Worm (Caenorhabditis elegans): ENCODE results near the gene dct-7.

The dct-7 gene

DNA sequence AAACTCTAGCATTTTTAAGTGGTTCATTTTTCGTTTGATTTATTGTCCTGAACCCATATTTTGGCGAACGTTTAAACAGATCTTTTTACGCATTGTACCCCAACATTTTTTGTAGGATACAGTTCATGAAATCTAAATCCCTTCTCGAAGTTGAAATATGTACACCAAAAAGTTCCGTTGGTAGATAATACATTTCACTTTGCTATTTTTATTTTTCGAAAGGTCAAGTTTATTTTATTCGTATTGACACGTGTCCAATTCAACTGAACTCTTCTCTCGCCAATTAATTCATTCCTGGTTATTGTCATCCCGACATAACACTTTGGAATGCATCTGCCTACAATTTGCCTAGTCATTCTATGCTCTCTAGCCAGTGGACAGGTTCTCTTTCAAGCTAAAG is 19.4 kb downstream of the dct-7 start, which contains the start of gene F36A4.2:
Gene F36A4.2, plus strand, starts transcription at position 301 of the 400 bp plus-strand sequence.
- TF ChIP-seq ztf-11 (tag; optimal IDR thresholded peaks at IDR 0.05): no peak
- no peak for TF ChIP-seq F10B5.3 (tag; optimal IDR thresholded peaks at IDR 0.05)
- no peak for TF ChIP-seq nhr-237 (tag; optimal IDR thresholded peaks at IDR 0.05)
- no peak for TF ChIP-seq ztf-7 (tag; optimal IDR thresholded peaks at IDR 0.05)
- TF ChIP-seq lin-29 (GFP tag; IDR thresholded peaks at IDR 0.05): no peak
- no peak for TF ChIP-seq mdt-29 (GFP tag; IDR thresholded peaks at IDR 0.05)
- TF ChIP-seq mes-2 (tag; optimal IDR thresholded peaks at IDR 0.05; ENCODE audit: poor library complexity, severe bottlenecking): no peak
- TF ChIP-seq zip-11 (GFP tag; IDR thresholded peaks at IDR 0.05): no peak
- TF ChIP-seq nhr-41 (GFP tag; IDR thresholded peaks at IDR 0.05): no peak
- TF ChIP-seq ceh-28 (tag; optimal IDR thresholded peaks at IDR 0.05): no peak
- TF ChIP-seq nhr-28 (tag; optimal IDR thresholded peaks at IDR 0.05): no peak
- TF ChIP-seq lin-39 (tag; optimal IDR thresholded peaks at IDR 0.05): no peak
- TF ChIP-seq Y75B8A.6 (GFP tag; IDR thresholded peaks at IDR 0.05): no peak
- TF ChIP-seq ceh-82 (tag; optimal IDR thresholded peaks at IDR 0.05): no peak
- no peak for TF ChIP-seq D1046.2 (GFP tag; IDR thresholded peaks at IDR 0.05)
- TF ChIP-seq fos-1 (tag; optimal IDR thresholded peaks at IDR 0.05): no peak
- no peak for TF ChIP-seq ces-1 (GFP tag; optimal IDR thresholded peaks at IDR 0.05)
- no peak for TF ChIP-seq dmd-6 (GFP tag; IDR thresholded peaks at IDR 0.05)

DNA sequence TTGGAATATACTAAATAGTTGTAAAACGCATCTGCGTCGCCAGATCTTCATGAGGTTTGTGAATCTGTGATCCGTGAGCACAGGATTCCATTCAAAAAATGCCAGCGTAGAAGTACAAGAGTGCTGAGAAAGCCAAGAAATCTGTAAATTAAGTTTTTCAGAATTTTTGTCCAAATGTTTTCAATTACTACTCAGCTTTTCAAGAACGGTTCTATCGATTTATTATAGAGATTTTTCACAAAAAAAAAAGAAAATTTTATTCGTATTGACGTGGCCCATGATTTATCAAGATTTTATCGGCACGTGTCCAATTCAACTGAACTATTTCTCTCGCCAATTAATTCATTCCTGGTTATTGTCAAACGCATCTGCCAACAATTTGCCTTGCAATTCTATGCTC is 21.1 kb downstream of the dct-7 start, which contains the start of gene F36A4.3:
Gene F36A4.3, plus strand, starts transcription at position 301 of the 400 bp plus-strand sequence.
- TF ChIP-seq ceh-20 (GFP tag; IDR thresholded peaks at IDR 0.05) (no peak), unc-62 (GFP tag; optimal IDR thresholded peaks at IDR 0.05 in 1 of 2) (peak in 1 of 2 experiments; percentile 73), unc-62 (tag; optimal IDR thresholded peaks at IDR 0.05) (no peak)

DNA sequence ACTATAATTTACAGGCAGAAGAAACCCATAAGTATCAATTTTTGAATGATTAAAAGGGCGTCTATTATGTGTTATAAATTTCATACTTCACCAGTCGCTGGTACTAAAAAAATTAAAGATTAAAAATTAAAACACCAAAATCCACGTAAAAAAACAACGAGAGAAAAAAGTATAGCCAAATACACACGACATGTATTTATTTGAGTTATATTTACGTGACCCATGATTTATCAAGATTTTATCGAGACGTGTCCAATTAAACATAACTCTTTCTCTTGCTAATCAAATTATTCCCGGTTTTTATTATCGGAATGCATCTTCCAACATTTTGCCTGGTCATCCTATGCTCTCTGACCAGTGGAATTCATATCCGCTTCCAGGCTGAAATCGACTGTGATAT is 23.1 kb downstream of the dct-7 start, which contains the start of gene F36A4.4:
Gene F36A4.4, plus strand, starts transcription at position 301 of the 400 bp plus-strand sequence.
- TF ChIP-seq nhr-237 (tag; optimal IDR thresholded peaks at IDR 0.05): no peak
- no peak for TF ChIP-seq ZK337.2 (GFP tag; IDR thresholded peaks at IDR 0.05)
- TF ChIP-seq zfp-3 (GFP tag; conservative IDR thresholded peaks at IDR 0.05): no peak
- TF ChIP-seq ztf-11 (tag; optimal IDR thresholded peaks at IDR 0.05): no peak
- no peak for TF ChIP-seq hif-1 (tag; optimal IDR thresholded peaks at IDR 0.05)
- no peak for TF ChIP-seq hlh-11 (tag; optimal IDR thresholded peaks at IDR 0.05)
- TF ChIP-seq dmd-9 (GFP tag; IDR thresholded peaks at IDR 0.05): no peak
- TF ChIP-seq lim-7 (GFP tag; IDR thresholded peaks at IDR 0.05): no peak
- no peak for TF ChIP-seq lir-3 (tag; optimal IDR thresholded peaks at IDR 0.05)
- no peak for TF ChIP-seq Y75B8A.6 (GFP tag; IDR thresholded peaks at IDR 0.05)
- no peak for TF ChIP-seq ceh-32 (tag; optimal IDR thresholded peaks at IDR 0.05; ENCODE audit: poor library complexity)
- TF ChIP-seq nhr-6 (tag; optimal IDR thresholded peaks at IDR 0.05): no peak
- TF ChIP-seq arid-1 (GFP tag; conservative IDR thresholded peaks at IDR 0.05): no peak
- TF ChIP-seq unc-39 (tag; optimal IDR thresholded peaks at IDR 0.05): no peak
- no peak for TF ChIP-seq snpc-1.2 (GFP tag; IDR thresholded peaks at IDR 0.05)

DNA sequence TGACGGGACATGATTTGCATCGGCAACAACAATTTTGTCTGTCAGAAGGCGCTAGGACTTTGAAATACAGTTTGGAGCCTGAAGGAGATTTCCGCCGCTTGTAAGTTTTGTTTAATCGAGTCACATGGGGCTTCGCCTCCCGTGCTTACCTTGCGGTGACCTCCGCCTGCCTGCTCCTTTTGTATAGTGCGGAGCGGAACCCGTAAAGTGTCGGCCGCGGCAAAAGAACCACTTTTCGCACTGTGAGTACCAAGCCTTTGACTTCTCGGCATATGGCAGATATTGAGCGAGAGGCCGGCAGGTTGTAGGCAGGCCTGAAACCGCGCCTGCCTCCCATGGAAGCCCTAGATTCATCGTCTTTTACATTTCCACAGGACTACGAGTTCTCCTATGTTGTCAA is 24.4 kb downstream of the dct-7 start:
- TF ChIP-seq set-16 (GFP tag; IDR thresholded peaks at IDR 0.05) (peak; percentile 60; the same call in 1 of the 2 replicates), arid-1 (GFP tag; conservative IDR thresholded peaks at IDR 0.05) (no peak), dmd-8 (GFP tag; IDR thresholded peaks at IDR 0.05) (0 out of 2 replicates have a peak, but pooled peaks have one; percentile 35)

DNA sequence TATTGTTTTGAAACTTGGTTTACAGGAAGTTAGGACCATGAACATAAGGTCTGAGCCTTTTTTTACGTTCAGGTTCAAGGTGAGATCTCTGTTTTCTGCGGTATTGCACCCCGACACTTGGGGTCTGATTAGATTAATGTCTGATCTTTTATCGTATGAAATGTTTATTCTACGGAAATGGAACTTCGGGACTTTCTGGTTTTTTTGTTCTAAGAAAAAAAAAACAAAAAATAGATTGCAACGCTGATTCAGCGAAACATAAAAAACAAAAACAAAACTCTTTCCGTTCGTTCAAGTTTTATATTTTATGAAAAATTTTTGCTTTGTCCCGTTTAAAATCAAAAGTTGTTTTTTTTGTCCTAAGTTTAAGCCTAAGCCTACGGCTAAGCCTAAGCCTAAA is 25.1 kb downstream of the dct-7 start, which contains the start of gene F36A4.5:
Gene F36A4.5, plus strand, starts transcription at position 301 of the 400 bp plus-strand sequence.
- no peak for TF ChIP-seq Y48G9A.11 (GFP tag; IDR thresholded peaks at IDR 0.05)
- no peak for TF ChIP-seq ceh-82 (tag; optimal IDR thresholded peaks at IDR 0.05)
- no peak for TF ChIP-seq nhr-237 (tag; optimal IDR thresholded peaks at IDR 0.05)
- no peak for TF ChIP-seq set-16 (GFP tag; IDR thresholded peaks at IDR 0.05)
- no peak for TF ChIP-seq nhr-25 (tag; optimal IDR thresholded peaks at IDR 0.05; ENCODE audit: borderline replicate concordance, insufficient read depth)
- no peak for TF ChIP-seq aha-1 (tag)
- no peak for TF ChIP-seq saeg-2 (GFP tag; IDR thresholded peaks at IDR 0.05)

Measured in whole organism, L4 larva.